Worm (Caenorhabditis elegans) whole organism, late embryonic: ENCODE results near the gene ppgn-1.
A peak's percentile ranks its signal among the peaks of the same experiment; 100 is the strongest.

ENCODE experiments used
- C08G9.2 ChIP-seq: sonication (generic microtip); optimal IDR thresholded peaks from 2 replicates; lab custom pipeline; 2016; ENCODE audit warnings: mild to moderate bottlenecking, missing genetic modification characterization, moderate library complexity, missing compliant biosample characterization
- F13H6.1 ChIP-seq: sonication (generic microtip); optimal IDR thresholded peaks from 2 replicates; lab custom pipeline; 2016; ENCODE audit warnings: missing genetic modification characterization, missing compliant biosample characterization
- K02D7.2 ChIP-seq: sonication (generic microtip); optimal IDR thresholded peaks from 2 replicates; lab custom pipeline; 2017; ENCODE audit warnings: mild to moderate bottlenecking, missing genetic modification characterization, missing compliant biosample characterization
- K09A11.1 ChIP-seq: sonication (generic microtip); optimal IDR thresholded peaks from 2 replicates; lab custom pipeline; 2017; ENCODE audit warnings: antibody characterized with exemption, mild to moderate bottlenecking, missing genetic modification characterization, missing compliant biosample characterization; ENCODE audit not compliant: insufficient read depth
- ama-1 ChIP-seq: fragments of 150-350 bp; optimal IDR thresholded peaks from 2 replicates; lab custom pipeline; 2014
- ceh-14 ChIP-seq: sonication (generic microtip); optimal IDR thresholded peaks from 2 replicates; lab custom pipeline; 2016; ENCODE audit warnings: missing genotype, missing genetic modification characterization, missing compliant biosample characterization
- ceh-18 ChIP-seq: sonication (generic microtip); optimal IDR thresholded peaks from 2 replicates; lab custom pipeline; 2016; ENCODE audit warnings: missing genetic modification characterization, missing compliant biosample characterization
- ceh-2 ChIP-seq: sonication (generic microtip); optimal IDR thresholded peaks from 2 replicates; lab custom pipeline; 2016; ENCODE audit warnings: missing genotype, missing genetic modification characterization, missing compliant biosample characterization
- ceh-22 ChIP-seq: sonication (generic microtip); optimal IDR thresholded peaks from 2 replicates; lab custom pipeline; 2017; ENCODE audit warnings: missing biosample characterization, missing genetic modification characterization
- ceh-24 ChIP-seq: sonication (generic microtip); optimal IDR thresholded peaks from 2 replicates; lab custom pipeline; 2016; ENCODE audit warnings: mild to moderate bottlenecking, missing genetic modification characterization, missing compliant biosample characterization
- ceh-30 ChIP-seq: fragments of 150-350 bp; optimal IDR thresholded peaks from 2 replicates; lab custom pipeline; 2014; ENCODE audit warnings: missing biosample characterization, missing genetic modification characterization
- ceh-31 ChIP-seq: sonication (generic microtip); optimal IDR thresholded peaks from 2 replicates; lab custom pipeline; 2016; ENCODE audit warnings: missing genetic modification characterization, missing compliant biosample characterization
- ceh-34 ChIP-seq: sonication (generic microtip); optimal IDR thresholded peaks from 2 replicates; lab custom pipeline; 2016; ENCODE audit warnings: mild to moderate bottlenecking, missing genetic modification characterization, missing compliant biosample characterization
- ceh-48 ChIP-seq: sonication (generic microtip); optimal IDR thresholded peaks from 2 replicates; lab custom pipeline; 2016; ENCODE audit warnings: missing genetic modification characterization, inconsistent platforms, missing compliant biosample characterization
- ceh-9 ChIP-seq: sonication (generic microtip); optimal IDR thresholded peaks from 2 replicates; lab custom pipeline; 2016; ENCODE audit warnings: mild to moderate bottlenecking, missing genetic modification characterization, inconsistent platforms, missing compliant biosample characterization
- dmd-4 ChIP-seq: sonication (generic microtip); optimal IDR thresholded peaks from 2 replicates; lab custom pipeline; 2016; ENCODE audit warnings: borderline replicate concordance, missing genetic modification characterization, missing compliant biosample characterization
- elt-2 ChIP-seq: sonication (generic microtip); optimal IDR thresholded peaks from 2 replicates; lab custom pipeline; 2016; ENCODE audit warnings: missing genetic modification reagents, missing genetic modification characterization, missing compliant biosample characterization
- elt-4 ChIP-seq: sonication (generic microtip); optimal IDR thresholded peaks from 2 replicates; lab custom pipeline; 2016; ENCODE audit warnings: missing genetic modification characterization, missing compliant biosample characterization
- eyg-1 ChIP-seq: sonication (generic microtip); optimal IDR thresholded peaks from 2 replicates; lab custom pipeline; 2016; ENCODE audit warnings: missing genotype, missing genetic modification characterization, missing compliant biosample characterization
- gmeb-2 ChIP-seq: sonication (generic microtip); optimal IDR thresholded peaks from 2 replicates; lab custom pipeline; 2016; ENCODE audit warnings: missing genetic modification characterization, inconsistent platforms, missing compliant biosample characterization
- hlh-15 ChIP-seq: sonication (generic microtip); optimal IDR thresholded peaks from 2 replicates; lab custom pipeline; 2016; ENCODE audit warnings: missing genetic modification characterization, missing compliant biosample characterization
- lim-6 ChIP-seq: sonication (generic microtip); optimal IDR thresholded peaks from 2 replicates; lab custom pipeline; 2016; ENCODE audit warnings: missing genetic modification characterization, missing compliant biosample characterization
- madf-2 ChIP-seq: sonication (generic microtip); optimal IDR thresholded peaks from 2 replicates; lab custom pipeline; 2017; ENCODE audit warnings: missing genetic modification characterization, missing compliant biosample characterization
- nfya-1 ChIP-seq: sonication (generic microtip); optimal IDR thresholded peaks from 2 replicates; lab custom pipeline; 2017; ENCODE audit warnings: missing genetic modification characterization, mild to moderate bottlenecking, missing compliant biosample characterization, antibody characterized with exemption, moderate library complexity
- npax-4 ChIP-seq: sonication (generic microtip); optimal IDR thresholded peaks from 2 replicates; lab custom pipeline; 2016; ENCODE audit warnings: missing genetic modification characterization, missing compliant biosample characterization
- odd-2 ChIP-seq: sonication (generic microtip); optimal IDR thresholded peaks from 2 replicates; lab custom pipeline; 2017; ENCODE audit warnings: antibody characterized with exemption, mild to moderate bottlenecking, missing genetic modification characterization, missing compliant biosample characterization
- pat-9 ChIP-seq: fragments of 200-800 bp; sonication (Bioruptor generic); optimal IDR thresholded peaks from 2 replicates; lab custom pipeline; 2018; ENCODE audit warnings: mild to moderate bottlenecking, missing genetic modification characterization, moderate library complexity, missing compliant biosample characterization
- pax-1 ChIP-seq: fragments of 150-350 bp; optimal IDR thresholded peaks from 2 replicates; lab custom pipeline; 2014; ENCODE audit warnings: missing biosample characterization, missing genetic modification characterization
- pha-4 ChIP-seq: fragments of 150-350 bp; optimal IDR thresholded peaks from 2 replicates; lab custom pipeline; 2018; ENCODE audit warnings: missing biosample characterization, missing genetic modification reagents, missing genetic modification characterization
- ref-2 ChIP-seq: sonication (generic microtip); optimal IDR thresholded peaks from 2 replicates; lab custom pipeline; 2016; ENCODE audit warnings: missing genetic modification characterization, missing compliant biosample characterization
- rnt-1 ChIP-seq: sonication (generic microtip); optimal IDR thresholded peaks from 2 replicates; lab custom pipeline; 2016; ENCODE audit warnings: missing genetic modification characterization, missing compliant biosample characterization
- sox-4 ChIP-seq: sonication (generic microtip); optimal IDR thresholded peaks from 2 replicates; lab custom pipeline; 2017; ENCODE audit warnings: mild to moderate bottlenecking, missing genetic modification characterization, inconsistent platforms, missing compliant biosample characterization
- syd-9 ChIP-seq: sonication (generic microtip); optimal IDR thresholded peaks from 2 replicates; lab custom pipeline; 2016; ENCODE audit warnings: mild to moderate bottlenecking, missing genetic modification characterization, moderate library complexity, missing compliant biosample characterization
- tbx-2 ChIP-seq: sonication (generic microtip); optimal IDR thresholded peaks from 2 replicates; lab custom pipeline; 2016; ENCODE audit warnings: missing genetic modification characterization, missing compliant biosample characterization
- ttx-3 ChIP-seq: sonication (generic microtip); optimal IDR thresholded peaks from 2 replicates; lab custom pipeline; 2016; ENCODE audit warnings: missing genetic modification reagents, missing genetic modification characterization, missing compliant biosample characterization
- unc-3 ChIP-seq, 2 experiments: fragments of 200-800 bp in 1 of 2; sonication (Bioruptor generic) in 1 of 2; sonication (generic microtip) in 1 of 2; conservative IDR thresholded peaks in 1 of 2; optimal IDR thresholded peaks in 1 of 2; 2 replicates each; pipeline versions ENCODE4 v1.3.6 to Lab custom; 2016 to 2022; ENCODE audit warnings: missing compliant biosample characterization in 2 of 2, missing genetic modification characterization in 2 of 2, missing genetic modification reagents in 1 of 2
- unc-42 ChIP-seq: sonication (generic microtip); optimal IDR thresholded peaks from 2 replicates; lab custom pipeline; 2016; ENCODE audit warnings: missing genotype, missing genetic modification characterization, missing compliant biosample characterization
- unc-55 ChIP-seq: sonication (generic microtip); optimal IDR thresholded peaks from 2 replicates; lab custom pipeline; 2017; ENCODE audit warnings: missing biosample characterization, missing genetic modification reagents, missing genetic modification characterization
- unc-86 ChIP-seq: sonication (generic microtip); optimal IDR thresholded peaks from 2 replicates; lab custom pipeline; 2016; ENCODE audit warnings: missing genetic modification characterization, missing compliant biosample characterization
- ztf-16 ChIP-seq: sonication (generic microtip); optimal IDR thresholded peaks from 2 replicates; lab custom pipeline; 2017; ENCODE audit warnings: missing genetic modification characterization, missing compliant biosample characterization

Gene ppgn-1

DNA sequence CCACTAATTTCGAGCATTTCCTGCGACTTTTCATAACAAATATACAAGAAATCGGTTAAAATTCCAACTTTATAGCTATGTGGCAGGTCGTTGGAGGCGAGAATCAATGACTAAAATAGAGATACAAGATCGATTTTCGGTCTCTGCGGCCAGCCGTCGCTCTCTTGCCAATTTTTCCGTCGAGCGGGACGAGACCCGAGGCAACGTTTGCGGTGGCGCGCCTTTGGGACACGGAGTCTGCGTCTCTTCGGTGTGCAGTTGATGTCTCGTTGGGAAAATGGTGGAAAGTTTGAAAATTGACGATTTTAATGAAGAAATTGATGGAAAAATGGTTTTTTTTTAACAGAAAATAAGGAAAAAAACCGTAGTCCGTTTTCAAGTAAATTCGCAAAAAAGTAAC is 31.9 kb downstream of the ppgn-1 start:
- TF ChIP-seq ztf-16 (no peak), pat-9 (no peak), tbx-2 (tag; lab: Kevin White, UChicago) (peak; percentile 26), pha-4 (tag; lab: Kevin White, UChicago) (no peak), ceh-9 (tag; lab: Kevin White, UChicago) (no peak), unc-55 (no peak), ceh-48 (tag; lab: Kevin White, UChicago) (peak; percentile 66), pax-1 (tag; lab: Kevin White, UChicago) (no peak), unc-3 (GFP tag; conservative IDR thresholded peaks at IDR 0.05; lab: Robert Waterston, UW) (no peak), unc-3 (tag; optimal IDR thresholded peaks at IDR 0.05; lab: Kevin White, UChicago) (no peak), odd-2 (tag; lab: Kevin White, UChicago) (no peak), ceh-31 (tag; lab: Kevin White, UChicago) (peak; percentile 2), syd-9 (tag; lab: Kevin White, UChicago) (no peak), nfya-1 (peak; percentile 25), rnt-1 (tag; lab: Kevin White, UChicago) (peak; percentile 46), unc-42 (no peak), ceh-24 (tag; lab: Kevin White, UChicago) (no peak)

DNA sequence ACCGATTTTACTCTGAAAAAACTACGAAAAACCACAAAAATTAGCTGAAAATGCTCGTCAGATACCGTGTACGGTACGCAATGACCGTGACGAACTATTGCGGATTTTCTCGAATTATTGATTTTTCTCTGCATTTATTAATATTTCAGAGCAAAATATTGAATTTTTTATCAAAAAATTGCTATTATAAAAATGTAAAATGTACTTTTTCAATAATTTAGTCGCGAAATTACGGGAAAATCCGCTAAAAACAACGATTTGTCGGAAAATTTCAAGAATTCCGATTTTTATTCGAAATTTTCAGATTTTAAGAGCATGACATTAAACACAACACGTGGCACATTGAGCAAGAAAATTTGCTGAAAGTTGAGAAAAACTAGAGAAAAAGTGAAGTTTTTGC is 32.4 kb downstream of the ppgn-1 start, which contains the start of gene Y38F2AL.12:
Gene Y38F2AL.12 (plus strand): TSS at position 301 of the 400 bp plus-strand sequence.
- TF ChIP-seq pha-4 (tag; lab: Kevin White, UChicago) (no peak), ceh-22 (tag; lab: Kevin White, UChicago) (no peak), ceh-18 (no peak), eyg-1 (tag; lab: Kevin White, UChicago) (no peak), ceh-34 (no peak), ceh-9 (tag; lab: Kevin White, UChicago) (no peak), unc-42 (no peak), ama-1 (lab: Kevin White, UChicago) (no peak), elt-4 (tag; lab: Kevin White, UChicago) (no peak), C08G9.2 (tag; lab: Kevin White, UChicago) (no peak), K02D7.2 (tag; lab: Kevin White, UChicago) (no peak), unc-3 (GFP tag; conservative IDR thresholded peaks at IDR 0.05; lab: Robert Waterston, UW) (no peak), unc-3 (tag; optimal IDR thresholded peaks at IDR 0.05; lab: Kevin White, UChicago) (no peak), K09A11.1 (tag; lab: Kevin White, UChicago) (no peak), ceh-30 (tag; lab: Kevin White, UChicago) (no peak), tbx-2 (tag; lab: Kevin White, UChicago) (no peak), ceh-14 (tag; lab: Kevin White, UChicago) (no peak), elt-2 (tag; lab: Kevin White, UChicago) (no peak)

DNA sequence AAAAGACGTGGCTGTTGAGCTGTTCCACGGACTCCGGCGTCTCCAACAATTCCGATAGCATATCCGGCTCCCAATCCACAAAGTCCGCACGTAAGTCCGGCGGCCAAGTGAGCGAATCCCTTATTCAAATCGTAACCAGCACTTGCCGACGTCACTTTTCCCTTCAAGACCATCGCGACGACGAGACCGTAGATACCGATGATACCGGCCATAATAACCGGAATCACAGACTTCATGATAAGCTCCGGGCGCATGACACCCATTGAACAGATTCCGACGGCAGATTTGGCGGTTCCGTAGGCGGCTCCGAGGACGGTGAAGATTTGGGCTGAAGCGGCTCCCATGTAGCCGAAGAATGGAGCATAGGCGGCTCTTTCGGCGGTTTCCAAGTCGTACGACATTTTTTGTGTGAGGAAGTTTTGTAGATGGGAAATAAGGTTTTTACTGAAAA is 33.1 kb downstream of the ppgn-1 start, which contains the start of gene vha-3:
Gene vha-3 (minus strand): TSS at position 401 of the 451 bp plus-strand sequence.
- TF ChIP-seq ttx-3 (no peak), npax-4 (no peak), ceh-2 (no peak), lim-6 (no peak), unc-55 (no peak), unc-86 (tag; lab: Kevin White, UChicago) (no peak), C08G9.2 (tag; lab: Kevin White, UChicago) (no peak), gmeb-2 (tag; lab: Kevin White, UChicago) (no peak), rnt-1 (tag; lab: Kevin White, UChicago) (no peak)

DNA sequence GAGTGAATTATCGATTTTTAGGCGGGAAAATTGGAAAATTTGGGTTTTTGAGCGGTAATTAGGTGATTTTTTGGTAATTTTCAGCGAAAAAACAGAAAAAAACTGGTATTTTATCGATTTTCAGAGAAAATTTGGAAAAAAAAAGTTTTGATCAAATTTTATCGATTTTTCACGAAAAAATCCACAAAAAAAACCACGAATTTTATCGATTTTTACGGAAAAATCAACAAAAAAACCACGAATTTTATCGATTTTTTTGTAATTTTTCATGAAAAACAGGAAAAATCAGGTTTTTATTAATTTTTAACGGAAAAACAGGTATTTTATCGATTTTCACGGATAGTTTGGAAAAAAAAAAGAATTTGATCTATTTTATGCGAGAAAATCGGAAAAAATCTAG is 33.9 kb downstream of the ppgn-1 start:
- TF ChIP-seq sox-4 (tag; lab: Kevin White, UChicago) (no peak), unc-86 (tag; lab: Kevin White, UChicago) (no peak), F13H6.1 (no peak), nfya-1 (no peak), ref-2 (tag; lab: Kevin White, UChicago) (no peak), ceh-31 (tag; lab: Kevin White, UChicago) (no peak), syd-9 (tag; lab: Kevin White, UChicago) (no peak), ceh-24 (tag; lab: Kevin White, UChicago) (no peak), hlh-15 (tag; lab: Kevin White, UChicago) (no peak), rnt-1 (tag; lab: Kevin White, UChicago) (no peak), ceh-2 (no peak), elt-2 (tag; lab: Kevin White, UChicago) (no peak), madf-2 (tag; lab: Kevin White, UChicago) (no peak), dmd-4 (tag; lab: Kevin White, UChicago) (no peak)
